Worm (Caenorhabditis elegans): ENCODE data around the gene W06G6.2.

- no peak for TF ChIP-seq hlh-30 (tag; optimal IDR thresholded peaks at IDR 0.05; ENCODE audit: insufficient read depth)
- no peak for TF ChIP-seq ceh-45 (GFP tag; IDR thresholded peaks at IDR 0.05)
- TF ChIP-seq ceh-48 (tag; optimal IDR thresholded peaks at IDR 0.05) = no peak
- TF ChIP-seq F13H6.1 (tag; optimal IDR thresholded peaks at IDR 0.05) = no peak
- TF ChIP-seq nfya-1 (tag; optimal IDR thresholded peaks at IDR 0.05) = no peak
- TF ChIP-seq ama-1 (optimal IDR thresholded peaks at IDR 0.05) = no peak
- no peak for TF ChIP-seq unc-86 (tag; optimal IDR thresholded peaks at IDR 0.05)
- TF ChIP-seq unc-55 (GFP tag; optimal IDR thresholded peaks at IDR 0.05) = no peak
- TF ChIP-seq T23F11.4 (GFP tag; optimal IDR thresholded peaks at IDR 0.05) = no peak
- no peak for TF ChIP-seq ztf-16 (tag; optimal IDR thresholded peaks at IDR 0.05)
- TF ChIP-seq pag-3 (tag; optimal IDR thresholded peaks at IDR 0.05; ENCODE audit: borderline replicate concordance) = no peak
- no peak for TF ChIP-seq sdc-2 (tag; optimal IDR thresholded peaks at IDR 0.05)
- TF ChIP-seq pha-4 (tag; optimal IDR thresholded peaks at IDR 0.05) = no peak
- TF ChIP-seq ets-4 (tag; optimal IDR thresholded peaks at IDR 0.05) = no peak
Observed at ce11 chrV:16610791-16611385, 18.2 kb upstream of the W06G6.2 start, which contains the start of gene srw-54.
